3 worm cellular contexts compared by ENCODE assay signal in genomic region chrX:13944184-13944583, ce11.
TF ChIP-seq lines count a peak whose summit lies in the region.

No protein-coding gene starts in this region.

TF ChIP-seq in whole organism, early embryonic, 17 proteins besides CTCF, POLR2A, EP300 and RAD21:
- TF ChIP-seq F13C5.2 (tag; optimal IDR thresholded peaks at IDR 0.05; lab: Kevin White, UChicago), result peak; percentile 26
- TF ChIP-seq ama-1 (optimal IDR thresholded peaks at IDR 0.05; lab: Kevin White, UChicago), result no peak
TF ChIP-seq in whole organism, early embryonic: peak in this region for 1.

TF ChIP-seq in whole organism, late embryonic, 69 proteins besides CTCF, POLR2A, EP300 and RAD21:
- no peak for TF ChIP-seq sdc-2 (tag; optimal IDR thresholded peaks at IDR 0.05; lab: Kevin White, UChicago)
- TF ChIP-seq ceh-31 (tag; optimal IDR thresholded peaks at IDR 0.05; lab: Kevin White, UChicago), result peak; percentile 64
- TF ChIP-seq unc-42 (tag; optimal IDR thresholded peaks at IDR 0.05; lab: Kevin White, UChicago), result peak; percentile 96
- TF ChIP-seq pha-4 (tag; optimal IDR thresholded peaks at IDR 0.05; lab: Kevin White, UChicago), result no peak

TF ChIP-seq in whole organism, mixed stage, embryonic, 35 proteins besides CTCF, POLR2A, EP300 and RAD21:
- TF ChIP-seq zip-8 (tag; optimal IDR thresholded peaks at IDR 0.05; lab: Kevin White, UChicago) (no peak), mep-1 (tag; optimal IDR thresholded peaks at IDR 0.05; lab: Kevin White, UChicago) (peak; percentile 9), cnd-1 (tag; optimal IDR thresholded peaks at IDR 0.05; lab: Kevin White, UChicago) (peak; percentile 18), mls-2 (tag; optimal IDR thresholded peaks at IDR 0.05; lab: Kevin White, UChicago) (no peak), ces-1 (GFP tag; optimal IDR thresholded peaks at IDR 0.05; lab: Kevin White, UChicago) (peak; percentile 98)
